Worm (Caenorhabditis elegans) whole organism, late embryonic: ENCODE measurements around the gene C29G2.6.

Experiments
- K09A11.1 ChIP-seq: sonication (generic microtip); optimal IDR thresholded peaks from 2 replicates; lab custom pipeline; 2017; ENCODE audit warnings: antibody characterized with exemption, mild to moderate bottlenecking, missing genetic modification characterization, missing compliant biosample characterization; ENCODE audit not compliant: insufficient read depth
- ama-1 ChIP-seq: fragments of 150-350 bp; optimal IDR thresholded peaks from 2 replicates; lab custom pipeline; 2014
- ceh-14 ChIP-seq: sonication (generic microtip); optimal IDR thresholded peaks from 2 replicates; lab custom pipeline; 2016; ENCODE audit warnings: missing genotype, missing genetic modification characterization, missing compliant biosample characterization
- ceh-34 ChIP-seq: sonication (generic microtip); optimal IDR thresholded peaks from 2 replicates; lab custom pipeline; 2016; ENCODE audit warnings: mild to moderate bottlenecking, missing genetic modification characterization, missing compliant biosample characterization
- ceh-6 ChIP-seq: fragments of 200-800 bp; sonication (Bioruptor generic); optimal IDR thresholded peaks from 2 replicates; lab custom pipeline; 2018; ENCODE audit warnings: mild to moderate bottlenecking, missing genetic modification characterization, missing compliant biosample characterization
- fkh-10 ChIP-seq: fragments of 150-350 bp; optimal IDR thresholded peaks from 2 replicates; lab custom pipeline; 2014; ENCODE audit warnings: missing biosample characterization, missing genetic modification reagents, missing genetic modification characterization
- fkh-6 ChIP-seq: sonication (generic microtip); optimal IDR thresholded peaks from 2 replicates; lab custom pipeline; 2016; ENCODE audit warnings: missing genetic modification characterization, missing compliant biosample characterization
- pqm-1 ChIP-seq: sonication (generic microtip); optimal IDR thresholded peaks from 2 replicates; lab custom pipeline; 2016; ENCODE audit warnings: missing genetic modification characterization, missing compliant biosample characterization

ce11 chrV:2621879-2622278 lies 36.2 kb upstream of the C29G2.6 start, which contains the start of gene srh-271:
- TF ChIP-seq pqm-1 (tag; lab: Kevin White, UChicago) = no peak
- TF ChIP-seq ceh-6 (GFP tag; lab: Kevin White, UChicago) = no peak
- TF ChIP-seq fkh-6 (tag; lab: Kevin White, UChicago) = no peak
- no peak for TF ChIP-seq ceh-34 (tag; lab: Kevin White, UChicago)
- no peak for TF ChIP-seq ceh-14 (tag; lab: Kevin White, UChicago)
- no peak for TF ChIP-seq fkh-10 (GFP tag; lab: Kevin White, UChicago)
- TF ChIP-seq K09A11.1 = no peak
- no peak for TF ChIP-seq ama-1 (lab: Kevin White, UChicago)
